Fruit fly (Drosophila melanogaster) whole organism, adult: ENCODE data around the gene CG12229.

Experiments
- CG11617 ChIP-seq: fragments of 200-800 bp; sonication (Bioruptor generic); optimal IDR thresholded peaks from 2 replicates; lab custom pipeline; 2017; ENCODE audit warnings: mild to moderate bottlenecking, missing biosample characterization, missing genetic modification reagents, missing genetic modification characterization
- CG12768 ChIP-seq: fragments of 200-800 bp; sonication (Bioruptor generic); optimal IDR thresholded peaks from 2 replicates; lab custom pipeline; 2017; ENCODE audit warnings: missing biosample characterization, missing genetic modification characterization, mild to moderate bottlenecking, moderate library complexity, missing genetic modification reagents
- CG14711 ChIP-seq: fragments of 200-800 bp; sonication (Bioruptor generic); optimal IDR thresholded peaks from 2 replicates; lab custom pipeline; 2018; ENCODE audit warnings: missing biosample characterization, mild to moderate bottlenecking, missing genetic modification characterization, moderate library complexity
- CG1620 ChIP-seq: fragments of 200-800 bp; sonication (Bioruptor generic); optimal IDR thresholded peaks from 2 replicates; lab custom pipeline; 2016; ENCODE audit warnings: missing biosample characterization, missing genetic modification characterization
- CG33017 ChIP-seq: fragments of 200-800 bp; sonication (Bioruptor generic); optimal IDR thresholded peaks from 2 replicates; lab custom pipeline; 2018; ENCODE audit warnings: missing biosample characterization, mild to moderate bottlenecking, missing genetic modification characterization, moderate library complexity
- CG5204 ChIP-seq: fragments of 200-800 bp; sonication (Bioruptor generic); optimal IDR thresholded peaks from 2 replicates; lab custom pipeline; 2016; ENCODE audit warnings: missing biosample characterization, missing genetic modification characterization
- CG7045 ChIP-seq: fragments of 200-800 bp; sonication (Bioruptor generic); optimal IDR thresholded peaks from 2 replicates; lab custom pipeline; 2017; ENCODE audit warnings: missing biosample characterization, mild to moderate bottlenecking, missing genetic modification characterization
- CG7101 ChIP-seq: fragments of 200-800 bp; sonication (Bioruptor generic); optimal IDR thresholded peaks from 2 replicates; lab custom pipeline; 2018; ENCODE audit warnings: missing biosample characterization, mild to moderate bottlenecking, missing genetic modification characterization, moderate library complexity
- Clk ChIP-seq: fragments of 200-800 bp; sonication (Bioruptor generic); optimal IDR thresholded peaks from 2 replicates; lab custom pipeline; 2017; ENCODE audit warnings: missing biosample characterization, missing genetic modification characterization
- Crg-1 ChIP-seq: fragments of 200-800 bp; sonication (Bioruptor generic); optimal IDR thresholded peaks from 2 replicates; lab custom pipeline; 2016; ENCODE audit warnings: missing biosample characterization, missing genetic modification characterization
- Hr96 ChIP-seq: fragments of 200-800 bp; sonication (Bioruptor generic); optimal IDR thresholded peaks from 2 replicates; lab custom pipeline; 2016; ENCODE audit warnings: missing biosample characterization, missing genetic modification characterization
- Mnt ChIP-seq: fragments of 200-800 bp; sonication (Bioruptor generic); optimal IDR thresholded peaks from 2 replicates; lab custom pipeline; 2016; ENCODE audit warnings: missing biosample characterization, mild to moderate bottlenecking, missing genetic modification characterization
- bab1 ChIP-seq: fragments of 200-800 bp; sonication (Bioruptor generic); optimal IDR thresholded peaks from 3 replicates; lab custom pipeline; 2019; ENCODE audit warnings: missing biosample characterization, mild to moderate bottlenecking, missing genetic modification characterization, moderate library complexity
- cic ChIP-seq: fragments of 200-800 bp; sonication (Bioruptor generic); optimal IDR thresholded peaks from 2 replicates; lab custom pipeline; 2017; ENCODE audit warnings: missing biosample characterization, mild to moderate bottlenecking, missing genetic modification characterization, moderate library complexity
- cnc ChIP-seq, 2 experiments: fragments of >200 bp; optimal IDR thresholded peaks; 2 replicates each; lab custom pipeline; 2017
- kay ChIP-seq: fragments of 200-800 bp; sonication (Bioruptor generic); peaks from one replicate; lab custom pipeline; 2016; ENCODE audit warnings: missing biosample characterization, missing genetic modification characterization, borderline replicate concordance
- ovo ChIP-seq: fragments of 200-800 bp; sonication (Bioruptor generic); optimal IDR thresholded peaks from 2 replicates; lab custom pipeline; 2016; ENCODE audit warnings: missing biosample characterization, missing genetic modification characterization
- pad ChIP-seq: fragments of 200-800 bp; sonication (Bioruptor generic); optimal IDR thresholded peaks from 3 replicates; lab custom pipeline; 2017; ENCODE audit warnings: missing biosample characterization, missing genetic modification characterization, mild to moderate bottlenecking, moderate library complexity, missing genetic modification reagents
- tj ChIP-seq: fragments of 200-800 bp; sonication (Bioruptor generic); optimal IDR thresholded peaks from 3 replicates; lab custom pipeline; 2017; ENCODE audit warnings: missing biosample characterization, mild to moderate bottlenecking, missing genetic modification characterization, moderate library complexity
- toe ChIP-seq: fragments of 200-800 bp; sonication (Bioruptor generic); optimal IDR thresholded peaks from 2 replicates; lab custom pipeline; 2016; ENCODE audit warnings: missing biosample characterization, missing genetic modification characterization

Gene CG12229

dm6 chr3L:17403268-17403667, 33.0 kb downstream of the CG12229 start:
- TF ChIP-seq CG7045 (GFP tag; lab: Kevin White, UChicago): no peak
- TF ChIP-seq CG33017: no peak
- no peak for TF ChIP-seq Hr96 (GFP tag; lab: Kevin White, UChicago)
- no peak for TF ChIP-seq kay
- no peak for TF ChIP-seq toe
- TF ChIP-seq ovo (GFP tag; lab: Kevin White, UChicago): no peak
- no peak for TF ChIP-seq pad (GFP tag; lab: Kevin White, UChicago)
- TF ChIP-seq CG5204 (GFP tag; lab: Kevin White, UChicago): no peak
- TF ChIP-seq Crg-1: no peak
- TF ChIP-seq CG1620: no peak
- TF ChIP-seq cic (GFP tag; lab: Kevin White, UChicago): no peak
- TF ChIP-seq Mnt (GFP tag; lab: Kevin White, UChicago): no peak
- TF ChIP-seq bab1: no peak
- no peak for TF ChIP-seq CG11617 (GFP tag; lab: Kevin White, UChicago)

- TF ChIP-seq CG5204 (GFP tag; lab: Kevin White, UChicago): no peak
- no peak for TF ChIP-seq CG7045 (GFP tag; lab: Kevin White, UChicago)
- TF ChIP-seq cnc (optimal IDR thresholded peaks at IDR 0.05; lab: Kevin White, UChicago): no peak
- no peak for TF ChIP-seq Clk (GFP tag; lab: Kevin White, UChicago)
- TF ChIP-seq CG7101 (tag; lab: Kevin White, UChicago): no peak
- TF ChIP-seq CG1620: no peak
- no peak for TF ChIP-seq toe
- no peak for TF ChIP-seq Crg-1
- TF ChIP-seq tj (GFP tag; lab: Kevin White, UChicago): no peak
These were observed 33.8 kb downstream of the CG12229 start for dm6 chr3L:17402399-17402798.

dm6 chr3L:17401411-17401810, 34.8 kb downstream of the CG12229 start:
- TF ChIP-seq Hr96 (GFP tag; lab: Kevin White, UChicago) (no peak), Crg-1 (no peak), ovo (GFP tag; lab: Kevin White, UChicago) (no peak), cic (GFP tag; lab: Kevin White, UChicago) (no peak), pad (GFP tag; lab: Kevin White, UChicago) (no peak), CG7045 (GFP tag; lab: Kevin White, UChicago) (no peak), CG1620 (no peak), CG12768 (no peak), CG7101 (tag; lab: Kevin White, UChicago) (no peak), CG5204 (GFP tag; lab: Kevin White, UChicago) (no peak), CG33017 (no peak), Clk (GFP tag; lab: Kevin White, UChicago) (no peak), Mnt (GFP tag; lab: Kevin White, UChicago) (no peak), bab1 (no peak), cnc (optimal IDR thresholded peaks at IDR 0.05; lab: Kevin White, UChicago) (no peak), kay (no peak), tj (GFP tag; lab: Kevin White, UChicago) (no peak)

DNA sequence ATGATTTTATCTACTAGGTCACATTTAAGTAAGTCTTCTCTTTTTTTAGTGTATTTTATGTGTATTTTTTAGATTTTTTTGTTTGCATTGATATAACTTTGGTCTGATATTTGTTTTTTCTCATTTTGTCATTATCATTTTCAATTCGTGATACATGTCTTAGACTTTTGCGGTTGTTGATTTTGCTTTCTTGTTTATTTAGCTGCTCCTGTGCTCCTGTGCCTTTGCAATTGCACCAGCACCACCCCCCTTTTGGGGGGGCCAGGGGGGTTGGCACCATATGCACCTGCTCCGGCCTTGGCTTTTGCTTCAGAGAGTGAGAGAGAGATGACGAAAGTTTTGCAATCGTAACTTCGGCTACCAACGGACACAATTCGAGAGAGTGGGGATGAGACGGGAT, 35.3 kb downstream of the CG12229 start:
- TF ChIP-seq Hr96 (GFP tag; lab: Kevin White, UChicago) (peak; percentile 34), CG1620 (peak; percentile 37), tj (GFP tag; lab: Kevin White, UChicago) (no peak), Mnt (GFP tag; lab: Kevin White, UChicago) (peak; percentile 8), cnc (optimal IDR thresholded peaks at IDR 0.05; lab: Kevin White, UChicago) (no peak), CG7101 (tag; lab: Kevin White, UChicago) (peak; percentile 54), CG7045 (GFP tag; lab: Kevin White, UChicago) (peak; percentile 91), CG33017 (peak; percentile 16), Clk (GFP tag; lab: Kevin White, UChicago) (peak; percentile 55), toe (peak; percentile 47), pad (GFP tag; lab: Kevin White, UChicago) (peak; percentile 50), cic (GFP tag; lab: Kevin White, UChicago) (peak; percentile 70), CG14711 (tag; lab: Kevin White, UChicago) (no peak), kay (no peak), CG12768 (peak; percentile 77), ovo (GFP tag; lab: Kevin White, UChicago) (peak; percentile 11), CG5204 (GFP tag; lab: Kevin White, UChicago) (peak; percentile 68), Crg-1 (peak; percentile 71)

DNA sequence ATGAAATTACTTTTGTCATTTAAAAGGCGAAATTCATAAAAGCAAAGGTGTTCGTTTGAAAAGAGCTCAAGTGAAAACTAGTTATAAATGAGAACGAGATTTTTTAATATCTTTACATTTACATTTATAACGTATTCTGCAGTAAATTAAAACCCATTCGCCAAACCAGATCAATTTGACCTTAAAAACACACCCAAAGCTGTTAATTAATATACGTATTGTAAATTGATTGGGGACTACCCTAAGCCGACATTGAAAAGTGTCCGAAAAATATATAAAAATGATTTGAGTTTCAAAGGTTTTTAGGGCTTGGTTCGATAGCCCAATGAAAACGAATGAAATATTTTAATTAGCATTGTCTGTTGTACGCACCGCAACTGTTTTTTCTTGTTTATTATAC, 37.2 kb downstream of the CG12229 start:
- TF ChIP-seq Clk (GFP tag; lab: Kevin White, UChicago) (no peak), CG5204 (GFP tag; lab: Kevin White, UChicago) (no peak), CG7101 (tag; lab: Kevin White, UChicago) (no peak), Hr96 (GFP tag; lab: Kevin White, UChicago) (no peak), bab1 (no peak), tj (GFP tag; lab: Kevin White, UChicago) (no peak), Mnt (GFP tag; lab: Kevin White, UChicago) (no peak), ovo (GFP tag; lab: Kevin White, UChicago) (no peak), cnc (optimal IDR thresholded peaks at IDR 0.05; lab: Kevin White, UChicago) (no peak), toe (no peak), CG12768 (no peak), CG7045 (GFP tag; lab: Kevin White, UChicago) (no peak)

DNA sequence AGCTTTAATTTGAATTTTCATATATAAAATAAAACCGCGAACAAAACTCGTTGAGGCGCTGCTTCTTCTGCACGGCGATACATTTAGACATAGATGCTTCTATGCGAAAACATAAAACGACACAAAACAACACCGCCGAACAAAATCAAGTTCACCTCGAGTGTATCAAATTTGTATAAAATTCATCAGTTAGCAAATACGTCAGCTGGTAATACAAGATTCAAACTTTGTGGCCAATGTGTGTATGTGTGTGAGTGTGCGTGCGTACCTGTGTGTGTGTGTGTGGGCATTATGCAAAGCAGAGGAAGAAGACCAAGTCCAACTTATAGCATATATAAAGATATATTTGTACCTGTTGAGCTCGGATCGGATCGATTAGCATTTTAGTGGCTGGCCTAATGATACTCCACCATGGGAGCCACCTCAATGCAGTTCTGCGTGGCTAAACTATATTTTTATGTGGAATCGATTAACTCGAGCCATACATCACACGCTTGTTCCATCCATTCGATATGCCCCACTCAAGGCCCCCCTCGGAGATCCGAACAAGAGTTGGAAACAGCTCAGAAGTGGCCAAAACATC, 41.7 kb downstream of the CG12229 start:
- TF ChIP-seq Mnt (GFP tag; lab: Kevin White, UChicago): no peak
- no peak for TF ChIP-seq CG12768
- TF ChIP-seq cnc (optimal IDR thresholded peaks at IDR 0.05; lab: Kevin White, UChicago): no peak
- no peak for TF ChIP-seq toe
- TF ChIP-seq CG1620: no peak
- no peak for TF ChIP-seq kay
- no peak for TF ChIP-seq Clk (GFP tag; lab: Kevin White, UChicago)
- TF ChIP-seq Crg-1: no peak
- TF ChIP-seq cic (GFP tag; lab: Kevin White, UChicago): no peak
- no peak for TF ChIP-seq ovo (GFP tag; lab: Kevin White, UChicago)
- TF ChIP-seq bab1: no peak
- TF ChIP-seq CG14711 (tag; lab: Kevin White, UChicago): no peak
